Fruit fly (Drosophila melanogaster) whole organism, embryonic: Measurements from ENCODE around the gene CG15044.

ENCODE experiments used
- CG10147 ChIP-seq: fragments of 200-800 bp; sonication (Bioruptor generic); optimal IDR thresholded peaks from 2 replicates; lab custom pipeline; 2019; ENCODE audit warnings: missing biosample characterization, mild to moderate bottlenecking, missing genetic modification characterization, moderate library complexity
- CG11560 ChIP-seq: fragments of 200-800 bp; sonication (Bioruptor generic); IDR thresholded peaks from 3 replicates; pipeline ENCODE4 v1.3.6; 2022; ENCODE audit warnings: missing biosample characterization, missing genetic modification characterization
- CG32532 ChIP-seq: fragments of 200-800 bp; sonication (Bioruptor generic); IDR thresholded peaks from 2 replicates; pipeline ENCODE4 v1.3.6; 2022; ENCODE audit warnings: missing biosample characterization, missing genetic modification characterization
- CG43689 ChIP-seq: fragments of 200-800 bp; sonication (Bioruptor generic); IDR thresholded peaks from 2 replicates; pipeline ENCODE4 v1.3.6; 2022; ENCODE audit warnings: missing biosample characterization, missing genetic modification characterization
- pita ChIP-seq: fragments of 200-800 bp; sonication (Bioruptor generic); optimal IDR thresholded peaks from 2 replicates; lab custom pipeline; 2017; ENCODE audit warnings: missing biosample characterization, mild to moderate bottlenecking, missing genetic modification characterization
- usp ChIP-seq: fragments of >200 bp; optimal IDR thresholded peaks from 2 replicates; lab custom pipeline; 2017; ENCODE audit warnings: missing biosample characterization, missing genetic modification characterization

DNA sequence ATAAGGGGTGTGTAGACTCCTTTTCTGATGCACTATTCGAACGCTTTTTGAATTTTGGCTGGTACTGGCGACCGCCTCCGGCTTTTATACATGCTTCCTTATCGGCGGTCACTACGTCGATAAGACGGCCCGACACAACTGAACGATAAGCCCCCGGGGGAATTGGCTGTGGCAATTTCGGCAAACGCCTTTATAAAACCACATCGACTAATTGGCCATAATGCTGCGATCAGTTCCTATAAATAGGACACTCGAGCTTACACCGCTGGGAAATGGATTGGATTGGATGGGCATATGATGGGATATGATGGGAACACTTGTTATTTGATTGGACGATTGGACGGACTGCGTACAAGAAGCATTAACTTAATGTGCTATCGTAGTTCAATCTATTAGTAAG lies at the start of gene CG15044:
- no peak for TF ChIP-seq pita (GFP tag; lab: Kevin White, UChicago)
- TF ChIP-seq CG11560 (tag; lab: Robert Waterston, UW): no peak
- TF ChIP-seq CG32532 (GFP tag; lab: Robert Waterston, UW): no peak
- TF ChIP-seq CG10147 (GFP tag; lab: Kevin White, UChicago): no peak
- TF ChIP-seq usp (GFP tag; lab: Kevin White, UChicago): no peak
- TF ChIP-seq CG43689 (GFP tag; lab: Robert Waterston, UW): no peak
